Worm (Caenorhabditis elegans) whole organism, young adult: ENCODE measurements around the gene gbf-1.
"Not testable (repeated sequence)": the region's sequence is repeated elsewhere in the genome, so short reads cannot be mapped to it uniquely, and the experiment has no call there.

Source experiments
- B0035.1 ChIP-seq: sonication (generic microtip); optimal IDR thresholded peaks from 2 replicates; lab custom pipeline; 2016; ENCODE audit warnings: missing genetic modification characterization, mild to moderate bottlenecking, missing compliant biosample characterization, missing genotype, missing genetic modification reagents
- B0261.1 ChIP-seq: sonication (generic microtip); optimal IDR thresholded peaks from 2 replicates; lab custom pipeline; 2016; ENCODE audit warnings: mild to moderate bottlenecking, missing genetic modification characterization, moderate library complexity, missing compliant biosample characterization
- B0336.3 ChIP-seq: fragments of 200-800 bp; sonication (Bioruptor generic); IDR thresholded peaks from 2 replicates; pipeline ENCODE4 v1.3.6; 2022; ENCODE audit warnings: missing genetic modification characterization, missing compliant biosample characterization
- C17E4.6 ChIP-seq: fragments of 200-800 bp; sonication (Bioruptor generic); IDR thresholded peaks from 2 replicates; pipeline ENCODE4 v1.3.6; 2022; ENCODE audit warnings: missing genetic modification reagents, missing genetic modification characterization, missing compliant biosample characterization
- F10E7.11 ChIP-seq: sonication (generic microtip); optimal IDR thresholded peaks from 2 replicates; lab custom pipeline; 2017; ENCODE audit warnings: mild to moderate bottlenecking, missing genetic modification characterization, moderate library complexity, missing compliant biosample characterization
- F55B11.4 ChIP-seq: sonication (generic microtip); optimal IDR thresholded peaks from 2 replicates; lab custom pipeline; 2016; ENCODE audit warnings: missing compliant biosample characterization, missing genetic modification characterization, borderline replicate concordance; ENCODE audit not compliant: insufficient read depth
- T07F8.4 ChIP-seq: sonication (generic microtip); optimal IDR thresholded peaks from 2 replicates; lab custom pipeline; 2016; ENCODE audit warnings: mild to moderate bottlenecking, missing genetic modification characterization, moderate library complexity, missing compliant biosample characterization
- Y53F4B.3 ChIP-seq: fragments of 200-800 bp; sonication (Bioruptor generic); IDR thresholded peaks from 2 replicates; pipeline ENCODE4 v1.3.6; 2022; ENCODE audit warnings: missing genetic modification reagents, missing genetic modification characterization, missing compliant biosample characterization
- Y56A3A.18 ChIP-seq: fragments of 200-800 bp; sonication (Bioruptor generic); IDR thresholded peaks from 2 replicates; pipeline ENCODE4 v1.3.6; 2022; ENCODE audit warnings: missing genetic modification reagents, missing genetic modification characterization, missing compliant biosample characterization
- aptf-3 ChIP-seq: fragments of 200-800 bp; sonication (Bioruptor generic); IDR thresholded peaks from 2 replicates; pipeline ENCODE4 v1.3.6; 2022; ENCODE audit warnings: missing genetic modification characterization, missing compliant biosample characterization
- athp-1 ChIP-seq: sonication (generic microtip); optimal IDR thresholded peaks from 2 replicates; lab custom pipeline; 2017; ENCODE audit warnings: mild to moderate bottlenecking, missing genetic modification characterization, missing compliant biosample characterization
- attf-3 ChIP-seq: fragments of 200-800 bp; sonication (Bioruptor generic); conservative IDR thresholded peaks from 2 replicates; pipeline ENCODE4 v1.3.6; 2022; ENCODE audit warnings: missing genetic modification reagents, missing genetic modification characterization, missing compliant biosample characterization
- attf-6 ChIP-seq: fragments of 200-800 bp; sonication (Bioruptor generic); IDR thresholded peaks from 2 replicates; pipeline ENCODE4 v1.3.6; 2022; ENCODE audit warnings: missing genetic modification reagents, missing genetic modification characterization, missing compliant biosample characterization
- ccch-3 ChIP-seq: fragments of 200-800 bp; sonication (Bioruptor generic); optimal IDR thresholded peaks from 2 replicates; lab custom pipeline; 2018; ENCODE audit warnings: mild to moderate bottlenecking, missing genetic modification characterization, missing compliant biosample characterization
- cebp-1 ChIP-seq, 2 experiments: fragments of 200-800 bp in 1 of 2; sonication (Bioruptor generic) in 1 of 2; sonication (generic microtip) in 1 of 2; IDR thresholded peaks in 1 of 2; optimal IDR thresholded peaks in 1 of 2; 2 replicates each; pipeline versions ENCODE4 v1.3.6 to Lab custom; 2017 to 2022; ENCODE audit warnings: missing compliant biosample characterization in 2 of 2, missing genetic modification characterization in 2 of 2, mild to moderate bottlenecking in 1 of 2, missing genetic modification reagents in 1 of 2, moderate library complexity in 1 of 2
- ceh-79 ChIP-seq: sonication (generic microtip); optimal IDR thresholded peaks from 2 replicates; lab custom pipeline; 2017; ENCODE audit warnings: mild to moderate bottlenecking, missing genetic modification characterization, missing compliant biosample characterization
- chd-7 ChIP-seq: sonication (generic microtip); optimal IDR thresholded peaks from 2 replicates; lab custom pipeline; 2016; ENCODE audit warnings: mild to moderate bottlenecking, missing genetic modification characterization, moderate library complexity, missing compliant biosample characterization
- die-1 ChIP-seq: sonication (generic microtip); optimal IDR thresholded peaks from 2 replicates; lab custom pipeline; 2016; ENCODE audit warnings: missing genotype, mild to moderate bottlenecking, missing genetic modification characterization, missing compliant biosample characterization
- dpl-1 ChIP-seq: fragments of 150-350 bp; optimal IDR thresholded peaks from 2 replicates; lab custom pipeline; 2014; ENCODE audit warnings: missing biosample characterization, missing genetic modification reagents, missing genetic modification characterization
- egl-18 ChIP-seq: fragments of 200-800 bp; sonication (Bioruptor generic); IDR thresholded peaks from 2 replicates; pipeline ENCODE4 v1.3.6; 2022; ENCODE audit warnings: missing genetic modification reagents, missing genetic modification characterization, missing compliant biosample characterization
- him-1 ChIP-seq: sonication (generic microtip); optimal IDR thresholded peaks from 2 replicates; lab custom pipeline; 2016; ENCODE audit warnings: missing genotype, missing genetic modification reagents, missing genetic modification characterization, missing compliant biosample characterization
- hlh-12 ChIP-seq: sonication (generic microtip); optimal IDR thresholded peaks from 2 replicates; lab custom pipeline; 2016; ENCODE audit warnings: missing genetic modification characterization, missing compliant biosample characterization
- hmg-1.2 ChIP-seq: fragments of 200-800 bp; sonication (Bioruptor generic); IDR thresholded peaks from 2 replicates; pipeline ENCODE4 v1.3.6; 2022; ENCODE audit warnings: missing genetic modification reagents, missing genetic modification characterization, missing compliant biosample characterization
- hmg-20 ChIP-seq: fragments of 200-800 bp; sonication (Bioruptor generic); IDR thresholded peaks from 2 replicates; pipeline ENCODE4 v1.3.6; 2022; ENCODE audit warnings: missing genetic modification reagents, missing genetic modification characterization, missing compliant biosample characterization
- lag-1 ChIP-seq: fragments of 200-800 bp; sonication (Bioruptor generic); IDR thresholded peaks from 2 replicates; pipeline ENCODE4 v1.3.6; 2022; ENCODE audit warnings: missing genetic modification reagents, missing genetic modification characterization, missing compliant biosample characterization
- let-526 ChIP-seq: fragments of 200-800 bp; sonication (Bioruptor generic); IDR thresholded peaks from 2 replicates; pipeline ENCODE4 v1.3.6; 2022; ENCODE audit warnings: missing genetic modification reagents, missing genetic modification characterization, missing compliant biosample characterization
- let-607 ChIP-seq, 2 experiments: fragments of 200-800 bp in 1 of 2; sonication (Bioruptor generic) in 1 of 2; sonication (generic microtip) in 1 of 2; optimal IDR thresholded peaks; 2 replicates each; lab custom pipeline; 2016 to 2018; ENCODE audit warnings: mild to moderate bottlenecking in 2 of 2, missing compliant biosample characterization in 2 of 2, missing genetic modification characterization in 2 of 2, moderate library complexity in 2 of 2, missing genotype in 1 of 2
- lin-35 ChIP-seq, 3 experiments: fragments of 150-350 bp in 2 of 3; sonication (generic microtip) in 1 of 3; optimal IDR thresholded peaks; 2 replicates each; lab custom pipeline; 2014 to 2018; ENCODE audit warnings: missing biosample characterization in 3 of 3, missing genetic modification characterization in 3 of 3, missing genetic modification reagents in 3 of 3
- lir-1 ChIP-seq: fragments of 200-800 bp; sonication (Bioruptor generic); conservative IDR thresholded peaks from 2 replicates; pipeline ENCODE4 v1.3.6; 2022; ENCODE audit warnings: missing genetic modification reagents, missing genetic modification characterization, missing compliant biosample characterization
- madf-10 ChIP-seq: sonication (generic microtip); optimal IDR thresholded peaks from 2 replicates; lab custom pipeline; 2016; ENCODE audit warnings: mild to moderate bottlenecking, missing genetic modification characterization, missing compliant biosample characterization
- mcd-1 ChIP-seq: fragments of 200-800 bp; sonication (Bioruptor generic); IDR thresholded peaks from 2 replicates; pipeline ENCODE4 v1.3.6; 2022; ENCODE audit warnings: missing genetic modification reagents, missing genetic modification characterization, missing compliant biosample characterization
- mel-28 ChIP-seq: sonication (generic microtip); optimal IDR thresholded peaks from 2 replicates; lab custom pipeline; 2016; ENCODE audit warnings: borderline replicate concordance, mild to moderate bottlenecking, missing genetic modification characterization, missing compliant biosample characterization
- mxl-1 ChIP-seq: sonication (generic microtip); optimal IDR thresholded peaks from 2 replicates; lab custom pipeline; 2016; ENCODE audit warnings: missing genetic modification characterization, missing compliant biosample characterization
- nfya-1 ChIP-seq: sonication (generic microtip); optimal IDR thresholded peaks from 2 replicates; lab custom pipeline; 2017; ENCODE audit warnings: antibody characterized with exemption, missing compliant biosample characterization, missing genetic modification characterization, borderline replicate concordance; ENCODE audit not compliant: insufficient read depth
- nhr-120 ChIP-seq: fragments of 200-800 bp; sonication (Bioruptor generic); IDR thresholded peaks from 2 replicates; pipeline ENCODE4 v1.3.6; 2022; ENCODE audit warnings: missing genetic modification characterization, missing compliant biosample characterization
- nhr-80 ChIP-seq: sonication (generic microtip); optimal IDR thresholded peaks from 2 replicates; lab custom pipeline; 2016; ENCODE audit warnings: missing genetic modification characterization, missing compliant biosample characterization
- nhr-90 ChIP-seq: sonication (generic microtip); optimal IDR thresholded peaks from 2 replicates; lab custom pipeline; 2016; ENCODE audit warnings: missing genotype, mild to moderate bottlenecking, missing genetic modification characterization, missing compliant biosample characterization
- pbrm-1 ChIP-seq: fragments of 200-800 bp; sonication (Bioruptor generic); IDR thresholded peaks from 2 replicates; pipeline ENCODE4 v1.3.6; 2022; ENCODE audit warnings: missing genetic modification reagents, missing genetic modification characterization, missing compliant biosample characterization
- rec-8 ChIP-seq, 2 experiments: sonication (generic microtip); optimal IDR thresholded peaks; 2 replicates each; lab custom pipeline; 2016; ENCODE audit warnings: mild to moderate bottlenecking in 2 of 2, missing genetic modification characterization in 2 of 2, missing genetic modification reagents in 2 of 2, missing genotype in 2 of 2, missing biosample characterization in 1 of 2, missing compliant biosample characterization in 1 of 2, moderate library complexity in 1 of 2
- rpc-1 ChIP-seq, 2 experiments: fragments of 150-350 bp in 1 of 2; sonication (generic microtip) in 1 of 2; optimal IDR thresholded peaks; 2 replicates each; lab custom pipeline; 2014 to 2018; ENCODE audit warnings: missing biosample characterization in 1 of 2, missing genetic modification characterization in 1 of 2, missing genetic modification reagents in 1 of 2, missing genotype in 1 of 2
- somi-1 ChIP-seq: fragments of 200-800 bp; sonication (Bioruptor generic); optimal IDR thresholded peaks from 2 replicates; lab custom pipeline; 2018; ENCODE audit warnings: mild to moderate bottlenecking, missing genetic modification characterization, missing compliant biosample characterization
- tbp1 ChIP-seq: fragments of 200-800 bp; sonication (Bioruptor generic); optimal IDR thresholded peaks from 2 replicates; lab custom pipeline; 2018; ENCODE audit warnings: mild to moderate bottlenecking, missing genetic modification characterization, missing compliant biosample characterization
- zim-3 ChIP-seq: sonication (generic microtip); optimal IDR thresholded peaks from 2 replicates; lab custom pipeline; 2017; ENCODE audit warnings: mild to moderate bottlenecking, missing genetic modification characterization, moderate library complexity, missing compliant biosample characterization
- ztf-25 ChIP-seq: fragments of 200-800 bp; sonication (Bioruptor generic); IDR thresholded peaks from 2 replicates; pipeline ENCODE4 v1.3.6; 2022; ENCODE audit warnings: missing genetic modification reagents, missing genetic modification characterization, missing compliant biosample characterization
- ztf-28 ChIP-seq: fragments of 200-800 bp; sonication (Bioruptor generic); IDR thresholded peaks from 2 replicates; pipeline ENCODE4 v1.3.6; 2022; ENCODE audit warnings: missing genetic modification reagents, missing genetic modification characterization, missing compliant biosample characterization

Gene gbf-1

ce11 chrIII:11773581-11773980, at the start of gene gbf-1:
gbf-1 (minus strand) TSS chrIII:11773681.
- TF ChIP-seq lir-1 (GFP tag; lab: Robert Waterston, UW); madf-10 (tag; lab: Kevin White, UChicago); Y56A3A.18 (GFP tag; lab: Robert Waterston, UW): not testable (repeated sequence)

- no peak for TF ChIP-seq mel-28 (tag; lab: Kevin White, UChicago)
- peak; percentile 84 for TF ChIP-seq mcd-1 (GFP tag; lab: Robert Waterston, UW)
- peak in 1 of 2 experiments; percentile 30 for TF ChIP-seq let-607 (tag; optimal IDR thresholded peaks at IDR 0.05; lab: Kevin White, UChicago)
- peak; percentile 16 for TF ChIP-seq him-1 (tag; lab: Kevin White, UChicago)
- TF ChIP-seq F55B11.4 (tag; lab: Kevin White, UChicago), result no peak
- 0 out of 2 replicates have a peak, but pooled peaks have one; percentile 19 for TF ChIP-seq hmg-20
- TF ChIP-seq T07F8.4 (tag; lab: Kevin White, UChicago), result no peak
- no peak for TF ChIP-seq hlh-12
- TF ChIP-seq C17E4.6, result no peak
- no peak for TF ChIP-seq lir-1 (GFP tag; lab: Robert Waterston, UW)
- TF ChIP-seq attf-6 (GFP tag; lab: Robert Waterston, UW), result no peak
- TF ChIP-seq let-526 (GFP tag; lab: Robert Waterston, UW), result peak; percentile 63; the same call in 1 of the 2 replicates
- TF ChIP-seq tbp1 (GFP tag; lab: Kevin White, UChicago), result peak; percentile 66
- no peak for TF ChIP-seq Y53F4B.3
- no peak for TF ChIP-seq B0035.1 (tag; lab: Kevin White, UChicago)
- no peak for TF ChIP-seq lag-1 (GFP tag; lab: Robert Waterston, UW)
- TF ChIP-seq mxl-1 (tag; lab: Kevin White, UChicago), result no peak
- TF ChIP-seq dpl-1 (GFP tag; lab: Kevin White, UChicago), result peak; percentile 57
- TF ChIP-seq zim-3, result no peak
- TF ChIP-seq egl-18, result no peak
- TF ChIP-seq nhr-120 (GFP tag; lab: Robert Waterston, UW), result no peak
- TF ChIP-seq nfya-1 (tag; lab: Kevin White, UChicago), result no peak
- no peak for TF ChIP-seq B0261.1
- no peak for TF ChIP-seq somi-1 (GFP tag; lab: Kevin White, UChicago)
- no peak for TF ChIP-seq ccch-3
- TF ChIP-seq lin-35 (GFP tag; optimal IDR thresholded peaks at IDR 0.05; lab: Kevin White, UChicago), result peak in 1 of 3 experiments; percentile 70
- TF ChIP-seq nhr-90 (tag; lab: Kevin White, UChicago), result no peak
- TF ChIP-seq nhr-80 (tag; lab: Kevin White, UChicago), result peak; percentile 75
- no peak for TF ChIP-seq chd-7
- no peak for TF ChIP-seq die-1 (tag; lab: Kevin White, UChicago)
- no peak for TF ChIP-seq rec-8 (tag; optimal IDR thresholded peaks at IDR 0.05; lab: Kevin White, UChicago)
- TF ChIP-seq rpc-1 (optimal IDR thresholded peaks at IDR 0.05; lab: Kevin White, UChicago), result no peak
- TF ChIP-seq rpc-1 (tag; optimal IDR thresholded peaks at IDR 0.05; lab: Kevin White, UChicago), result no peak
- TF ChIP-seq attf-3, result no peak
- TF ChIP-seq pbrm-1 (GFP tag; lab: Robert Waterston, UW), result peak; percentile 81
- TF ChIP-seq ceh-79 (tag; lab: Kevin White, UChicago), result no peak
- no peak for TF ChIP-seq aptf-3 (GFP tag; lab: Robert Waterston, UW)
- TF ChIP-seq cebp-1 (GFP tag; IDR thresholded peaks at IDR 0.05; lab: Robert Waterston, UW), result 0 out of 2 replicates have a peak, but pooled peaks have one; percentile 42
- TF ChIP-seq cebp-1 (tag; optimal IDR thresholded peaks at IDR 0.05; lab: Kevin White, UChicago), result peak; percentile 81
- TF ChIP-seq ztf-25 (GFP tag; lab: Robert Waterston, UW), result no peak
- peak; percentile 63; the same call in 1 of the 2 replicates for TF ChIP-seq hmg-1.2 (GFP tag; lab: Robert Waterston, UW)
- 0 out of 2 replicates have a peak, but pooled peaks have one; percentile 7 for TF ChIP-seq ztf-28 (GFP tag; lab: Robert Waterston, UW)
- TF ChIP-seq F10E7.11 (tag; lab: Kevin White, UChicago), result no peak
- TF ChIP-seq athp-1, result peak; percentile 32
- peak; percentile 79 for TF ChIP-seq B0336.3 (GFP tag; lab: Robert Waterston, UW)
These were observed 49.8 kb upstream of the gbf-1 start, which contains the start of gene C18D11.3 for ce11 chrIII:11823260-11823659. C18D11.3 (plus strand) TSS chrIII:11823448.
